Fruit fly (Drosophila melanogaster) whole organism, embryonic: ENCODE measurements around the gene wda.

ENCODE experiments used
- Aef1 ChIP-seq: fragments of 200-800 bp; sonication (Bioruptor generic); IDR thresholded peaks from 3 replicates; pipeline ENCODE4 v1.3.6; 2022; ENCODE audit warnings: missing biosample characterization, missing genetic modification characterization
- Atf3 ChIP-seq: fragments of 200-800 bp; sonication (Bioruptor generic); optimal IDR thresholded peaks from 3 replicates; lab custom pipeline; 2016; ENCODE audit warnings: missing biosample characterization, missing genetic modification characterization
- BEAF-32 ChIP-seq: fragments of 200-800 bp; sonication (Bioruptor generic); optimal IDR thresholded peaks from 3 replicates; lab custom pipeline; 2017; ENCODE audit warnings: missing biosample characterization, missing genetic modification characterization, mild to moderate bottlenecking, moderate library complexity, missing genetic modification reagents
- CG12071 ChIP-seq: fragments of 200-800 bp; sonication (Bioruptor generic); optimal IDR thresholded peaks from 3 replicates; lab custom pipeline; 2018; ENCODE audit warnings: missing biosample characterization, mild to moderate bottlenecking, missing genetic modification characterization
- CG15073 ChIP-seq: fragments of 200-800 bp; sonication (Bioruptor generic); optimal IDR thresholded peaks from 2 replicates; lab custom pipeline; 2016; ENCODE audit warnings: missing biosample characterization, missing genetic modification characterization
- CG1647 ChIP-seq: fragments of 200-800 bp; sonication (Bioruptor generic); optimal IDR thresholded peaks from 3 replicates; lab custom pipeline; 2016; ENCODE audit warnings: missing biosample characterization, missing genetic modification characterization
- CG16863 ChIP-seq: fragments of 200-800 bp; sonication (Bioruptor generic); optimal IDR thresholded peaks from 3 replicates; lab custom pipeline; 2016; ENCODE audit warnings: missing biosample characterization, missing genetic modification characterization
- CG17186 ChIP-seq: fragments of 200-800 bp; sonication (Bioruptor generic); optimal IDR thresholded peaks from 3 replicates; lab custom pipeline; 2017; ENCODE audit warnings: missing biosample characterization, missing genetic modification reagents, missing genetic modification characterization
- CG17359 ChIP-seq: fragments of 200-800 bp; sonication (Bioruptor generic); optimal IDR thresholded peaks from 3 replicates; lab custom pipeline; 2018; ENCODE audit warnings: missing biosample characterization, mild to moderate bottlenecking, missing genetic modification characterization, moderate library complexity
- CG17385 ChIP-seq: fragments of 200-800 bp; sonication (Bioruptor generic); optimal IDR thresholded peaks from 3 replicates; lab custom pipeline; 2018; ENCODE audit warnings: missing biosample characterization, mild to moderate bottlenecking, missing genetic modification characterization
- CG18011 ChIP-seq: fragments of 200-800 bp; sonication (Bioruptor generic); optimal IDR thresholded peaks from 2 replicates; lab custom pipeline; 2017; ENCODE audit warnings: missing biosample characterization, missing genetic modification characterization, mild to moderate bottlenecking, moderate library complexity, missing genotype
- CG30431 ChIP-seq: fragments of 200-800 bp; sonication (Bioruptor generic); optimal IDR thresholded peaks from 2 replicates; lab custom pipeline; 2017; ENCODE audit warnings: missing biosample characterization, missing genetic modification characterization
- CG31388 ChIP-seq: fragments of 200-800 bp; sonication (Bioruptor generic); optimal IDR thresholded peaks from 2 replicates; lab custom pipeline; 2016; ENCODE audit warnings: missing biosample characterization, missing genetic modification characterization
- CG31441 ChIP-seq: fragments of 200-800 bp; sonication (Bioruptor generic); IDR thresholded peaks from 2 replicates; pipeline ENCODE4 v1.3.6; 2022; ENCODE audit warnings: missing biosample characterization, missing genetic modification characterization
- CG32532 ChIP-seq: fragments of 200-800 bp; sonication (Bioruptor generic); IDR thresholded peaks from 2 replicates; pipeline ENCODE4 v1.3.6; 2022; ENCODE audit warnings: missing biosample characterization, missing genetic modification characterization
- CG32772 ChIP-seq: fragments of 200-800 bp; sonication (Bioruptor generic); IDR thresholded peaks from 2 replicates; pipeline ENCODE4 v1.3.6; 2022; ENCODE audit warnings: missing biosample characterization, missing genetic modification characterization
- CG3726 ChIP-seq: fragments of 200-800 bp; sonication (Bioruptor generic); IDR thresholded peaks from 3 replicates; pipeline ENCODE4, ENCODE4 v1.3.6; 2022; ENCODE audit warnings: missing biosample characterization, missing genetic modification characterization
- CG4617 ChIP-seq: fragments of 200-800 bp; sonication (Bioruptor generic); optimal IDR thresholded peaks from 3 replicates; lab custom pipeline; 2016; ENCODE audit warnings: missing biosample characterization, missing genetic modification characterization, borderline replicate concordance
- CG5953 ChIP-seq: fragments of 200-800 bp; sonication (Bioruptor generic); IDR thresholded peaks from 2 replicates; pipeline ENCODE4 v1.3.6; 2022; ENCODE audit warnings: missing biosample characterization, missing genetic modification characterization
- CG7271 ChIP-seq: fragments of 200-800 bp; sonication (Bioruptor generic); optimal IDR thresholded peaks from 2 replicates; lab custom pipeline; 2018; ENCODE audit warnings: missing biosample characterization, mild to moderate bottlenecking, missing genetic modification characterization, moderate library complexity
- CG8359 ChIP-seq: fragments of 200-800 bp; sonication (Bioruptor generic); optimal IDR thresholded peaks from 2 replicates; lab custom pipeline; 2017; ENCODE audit warnings: missing biosample characterization, mild to moderate bottlenecking, missing genetic modification characterization, borderline replicate concordance
- CrebB ChIP-seq: fragments of 200-800 bp; sonication (Bioruptor generic); optimal IDR thresholded peaks from 3 replicates; lab custom pipeline; 2018; ENCODE audit warnings: missing biosample characterization, mild to moderate bottlenecking, missing genetic modification characterization
- Dfd ChIP-seq, 2 experiments: fragments of >200 bp; optimal IDR thresholded peaks; 2 replicates each; lab custom pipeline; 2017; ENCODE audit warnings: missing biosample characterization in 2 of 2, missing genetic modification characterization in 2 of 2
- Dip3 ChIP-seq: fragments of 200-800 bp; sonication (Bioruptor generic); optimal IDR thresholded peaks from 3 replicates; lab custom pipeline; 2016; ENCODE audit warnings: missing biosample characterization, missing genetic modification characterization
- Gsc ChIP-seq: fragments of 200-800 bp; sonication (Bioruptor generic); IDR thresholded peaks from 2 replicates; pipeline ENCODE4 v1.3.6; 2022; ENCODE audit warnings: missing biosample characterization, missing genetic modification characterization
- Hey ChIP-seq: fragments of 200-800 bp; sonication (Bioruptor generic); optimal IDR thresholded peaks from 3 replicates; lab custom pipeline; 2018; ENCODE audit warnings: missing biosample characterization, mild to moderate bottlenecking, missing genetic modification characterization
- Hr3 ChIP-seq: fragments of 200-800 bp; sonication (Bioruptor generic); optimal IDR thresholded peaks from 3 replicates; lab custom pipeline; 2016; ENCODE audit warnings: missing biosample characterization, missing genetic modification characterization
- MTF-1 ChIP-seq: fragments of 200-800 bp; sonication (Bioruptor generic); optimal IDR thresholded peaks from 2 replicates; lab custom pipeline; 2018; ENCODE audit warnings: missing biosample characterization, mild to moderate bottlenecking, missing genetic modification characterization, borderline replicate concordance
- Oaz ChIP-seq: fragments of 200-800 bp; sonication (Bioruptor generic); IDR thresholded peaks from 2 replicates; pipeline ENCODE4 v1.3.6; 2022; ENCODE audit warnings: missing biosample characterization, missing genetic modification characterization
- Six4 ChIP-seq: fragments of 200-800 bp; sonication (Bioruptor generic); optimal IDR thresholded peaks from 2 replicates; lab custom pipeline; 2016; ENCODE audit warnings: missing biosample characterization, missing genetic modification characterization
- YL-1 ChIP-seq: fragments of 200-800 bp; sonication (Bioruptor generic); optimal IDR thresholded peaks from 3 replicates; lab custom pipeline; 2017; ENCODE audit warnings: missing biosample characterization, mild to moderate bottlenecking, missing genetic modification characterization
- bigmax ChIP-seq: fragments of 200-800 bp; sonication (Bioruptor generic); optimal IDR thresholded peaks from 2 replicates; lab custom pipeline; 2018; ENCODE audit warnings: missing biosample characterization, mild to moderate bottlenecking, missing genetic modification characterization
- dan ChIP-seq: fragments of 200-800 bp; sonication (Bioruptor generic); IDR thresholded peaks from 2 replicates; pipeline ENCODE4 v1.3.6; 2022; ENCODE audit warnings: missing biosample characterization, missing genetic modification characterization
- dati ChIP-seq: fragments of 200-800 bp; sonication (Bioruptor generic); IDR thresholded peaks from 2 replicates; pipeline ENCODE4 v1.3.6; 2022; ENCODE audit warnings: missing biosample characterization, missing genetic modification characterization
- ewg ChIP-seq: fragments of 200-800 bp; sonication (Bioruptor generic); optimal IDR thresholded peaks from 3 replicates; lab custom pipeline; 2017; ENCODE audit warnings: mild to moderate bottlenecking, missing biosample characterization, missing genetic modification reagents, missing genetic modification characterization
- fd102C ChIP-seq: fragments of 200-800 bp; sonication (Bioruptor generic); optimal IDR thresholded peaks from 2 replicates; lab custom pipeline; 2018; ENCODE audit warnings: missing biosample characterization, mild to moderate bottlenecking, missing genetic modification characterization, moderate library complexity
- gem ChIP-seq: fragments of 200-800 bp; sonication (Bioruptor generic); optimal IDR thresholded peaks from 2 replicates; lab custom pipeline; 2019; ENCODE audit warnings: missing biosample characterization, mild to moderate bottlenecking, missing genetic modification characterization, moderate library complexity
- grn ChIP-seq: fragments of 200-800 bp; sonication (Bioruptor generic); optimal IDR thresholded peaks from 3 replicates; lab custom pipeline; 2017; ENCODE audit warnings: missing biosample characterization, missing genetic modification characterization
- gsb-n ChIP-seq: fragments of 200-800 bp; sonication (Bioruptor generic); optimal IDR thresholded peaks from 3 replicates; lab custom pipeline; 2018; ENCODE audit warnings: missing biosample characterization, mild to moderate bottlenecking, missing genetic modification characterization
- ind ChIP-seq: fragments of 200-800 bp; sonication (Bioruptor generic); optimal IDR thresholded peaks from 3 replicates; lab custom pipeline; 2016; ENCODE audit warnings: missing biosample characterization, missing genetic modification characterization
- lmd ChIP-seq: fragments of 200-800 bp; sonication (Bioruptor generic); IDR thresholded peaks from 2 replicates; pipeline ENCODE4 v1.3.6; 2022; ENCODE audit warnings: missing biosample characterization, missing genetic modification characterization
- otp ChIP-seq: fragments of 200-800 bp; sonication (Bioruptor generic); IDR thresholded peaks from 3 replicates; pipeline ENCODE4, ENCODE4 v1.3.6; 2022; ENCODE audit warnings: missing biosample characterization, missing genetic modification characterization
- pum ChIP-seq: fragments of 200-800 bp; sonication (Bioruptor generic); optimal IDR thresholded peaks from 2 replicates; lab custom pipeline; 2016; ENCODE audit warnings: missing biosample characterization, missing genetic modification characterization
- ranshi ChIP-seq: fragments of 200-800 bp; sonication (Bioruptor generic); IDR thresholded peaks from 2 replicates; pipeline ENCODE4 v1.3.6; 2022; ENCODE audit warnings: missing biosample characterization, missing genetic modification characterization
- salm ChIP-seq: fragments of 200-800 bp; sonication (Bioruptor generic); optimal IDR thresholded peaks from 2 replicates; lab custom pipeline; 2018; ENCODE audit warnings: missing biosample characterization, mild to moderate bottlenecking, missing genetic modification characterization
- shn ChIP-seq: fragments of 200-800 bp; sonication (Bioruptor generic); optimal IDR thresholded peaks from 3 replicates; lab custom pipeline; 2016; ENCODE audit warnings: missing biosample characterization, missing genetic modification characterization
- so ChIP-seq: fragments of 200-800 bp; sonication (Bioruptor generic); IDR thresholded peaks from 3 replicates; pipeline ENCODE4 v1.3.6; 2022; ENCODE audit warnings: missing biosample characterization, missing genetic modification characterization
- ssp ChIP-seq: fragments of 200-800 bp; sonication (Bioruptor generic); IDR thresholded peaks from 2 replicates; pipeline ENCODE4 v1.3.6; 2022; ENCODE audit warnings: missing biosample characterization, missing genetic modification characterization
- trh ChIP-seq: fragments of 200-800 bp; sonication (Bioruptor generic); optimal IDR thresholded peaks from 2 replicates; lab custom pipeline; 2016; ENCODE audit warnings: missing biosample characterization, missing genetic modification characterization
- vnd ChIP-seq: fragments of 200-800 bp; sonication (Bioruptor generic); IDR thresholded peaks from 3 replicates; pipeline ENCODE4 v1.3.6; 2022; ENCODE audit warnings: missing biosample characterization, missing genetic modification characterization; ENCODE audit not compliant: partially characterized antibody

Gene wda

dm6 chr3R:23297132-23297862, 39.4 kb upstream of the wda start (continued):
- TF ChIP-seq CG16863 (GFP tag; lab: Kevin White, UChicago) (no peak), dati (no peak), Six4 (GFP tag; lab: Kevin White, UChicago) (no peak), Hey (tag; lab: Kevin White, UChicago) (peak; percentile 8), CG32772 (GFP tag; lab: Robert Waterston, UW) (no peak), Dfd (GFP tag; optimal IDR thresholded peaks at IDR 0.05; lab: Kevin White, UChicago) (no peak), CG18011 (GFP tag; lab: Kevin White, UChicago) (no peak), CG7271 (tag; lab: Kevin White, UChicago) (no peak), CG30431 (GFP tag; lab: Kevin White, UChicago) (no peak), ssp (no peak), CG17186 (GFP tag; lab: Kevin White, UChicago) (no peak), CG31388 (GFP tag; lab: Kevin White, UChicago) (no peak), CG1647 (GFP tag; lab: Kevin White, UChicago) (no peak), vnd (GFP tag; lab: Robert Waterston, UW) (no peak), CG17359 (peak; percentile 25), CG31441 (GFP tag; lab: Robert Waterston, UW) (peak; percentile 38; the same call in 1 of the 2 replicates), trh (GFP tag; lab: Kevin White, UChicago) (no peak), CrebB (no peak), salm (no peak), Aef1 (no peak), dan (no peak), ind (no peak), Hr3 (GFP tag; lab: Kevin White, UChicago) (no peak), shn (GFP tag; lab: Kevin White, UChicago) (no peak), Dip3 (no peak), CG32532 (GFP tag; lab: Robert Waterston, UW) (no peak), gem (peak; percentile 72), CG3726 (GFP tag; lab: Robert Waterston, UW) (no peak), ranshi (GFP tag; lab: Robert Waterston, UW) (no peak), CG12071 (peak; percentile 29), BEAF-32 (GFP tag; lab: Kevin White, UChicago) (no peak), so (GFP tag; lab: Robert Waterston, UW) (no peak), CG8359 (GFP tag; lab: Kevin White, UChicago) (no peak), CG5953 (0 out of 2 replicates have a peak, but pooled peaks have one; percentile 6), Atf3 (GFP tag; lab: Kevin White, UChicago) (no peak), Oaz (GFP tag; lab: Robert Waterston, UW) (no peak), ewg (GFP tag; lab: Kevin White, UChicago) (no peak), YL-1 (no peak), Gsc (GFP tag; lab: Robert Waterston, UW) (no peak), pum (GFP tag; lab: Kevin White, UChicago) (no peak), CG15073 (GFP tag; lab: Kevin White, UChicago) (no peak), CG4617 (GFP tag; lab: Kevin White, UChicago) (no peak), otp (GFP tag; lab: Robert Waterston, UW) (no peak), CG17385 (peak; percentile 61), MTF-1 (peak; percentile 21), fd102C (GFP tag; lab: Kevin White, UChicago) (no peak), bigmax (GFP tag; lab: Kevin White, UChicago) (no peak), lmd (no peak), gsb-n (peak; percentile 37), grn (GFP tag; lab: Kevin White, UChicago) (no peak)
